Worm (Caenorhabditis elegans) whole organism, midembryonic: Measurements from ENCODE around the gene str-46.

Experiments
- T22C8.4 ChIP-seq: fragments of 200-800 bp; sonication (Bioruptor generic); IDR thresholded peaks from 2 replicates; pipeline ENCODE4 v1.3.6; 2022; ENCODE audit warnings: missing genetic modification characterization, missing compliant biosample characterization
- cog-1 ChIP-seq: sonication (generic microtip); optimal IDR thresholded peaks from 2 replicates; lab custom pipeline; 2016; ENCODE audit warnings: missing genetic modification characterization, missing compliant biosample characterization
- flt-1 ChIP-seq: fragments of 200-800 bp; sonication (Bioruptor generic); IDR thresholded peaks from 2 replicates; pipeline ENCODE4 v1.3.6; 2022; ENCODE audit warnings: missing genetic modification characterization, missing compliant biosample characterization
- klf-2 ChIP-seq: fragments of 200-800 bp; sonication (Bioruptor generic); conservative IDR thresholded peaks from 2 replicates; pipeline ENCODE4 v1.3.6; 2022; ENCODE audit warnings: missing genetic modification reagents, missing genetic modification characterization, missing compliant biosample characterization
- med-1 ChIP-seq: sonication (generic microtip); optimal IDR thresholded peaks from 2 replicates; lab custom pipeline; 2017; ENCODE audit warnings: missing genetic modification characterization, mild to moderate bottlenecking, missing compliant biosample characterization, antibody characterized with exemption, missing genetic modification reagents; ENCODE audit not compliant: insufficient read depth
- ztf-23 ChIP-seq: fragments of 200-800 bp; sonication (Bioruptor generic); IDR thresholded peaks from 2 replicates; pipeline ENCODE4 v1.3.6; 2022; ENCODE audit warnings: missing genetic modification reagents, missing genetic modification characterization, missing compliant biosample characterization
- ztf-29 ChIP-seq: fragments of 200-800 bp; sonication (Bioruptor generic); IDR thresholded peaks from 2 replicates; pipeline ENCODE4 v1.3.6; 2022; ENCODE audit warnings: missing genetic modification reagents, missing genetic modification characterization, missing compliant biosample characterization

ce11 chrV:2945602-2946001 lies 45.8 kb upstream of the str-46 start, which contains the start of gene srh-87:
- no peak for TF ChIP-seq ztf-23 (GFP tag; lab: Robert Waterston, UW)
- no peak for TF ChIP-seq klf-2 (GFP tag; lab: Robert Waterston, UW)
- no peak for TF ChIP-seq T22C8.4 (GFP tag; lab: Robert Waterston, UW)
- TF ChIP-seq cog-1 (tag; lab: Kevin White, UChicago) = no peak
- TF ChIP-seq med-1 (GFP tag; lab: Kevin White, UChicago) = no peak
- TF ChIP-seq ztf-29 (GFP tag; lab: Robert Waterston, UW) = no peak
- TF ChIP-seq flt-1 (GFP tag; lab: Robert Waterston, UW) = no peak
